Fruit fly (Drosophila melanogaster): ENCODE data around the gene CG7017.

Gene CG7017

dm6 chr3L:20195875-20196274, 16.0 kb downstream of the CG7017 start (continued):
- 0 out of 4 replicates have a peak, but pooled peaks have one; percentile 56 for TF ChIP-seq chinmo (GFP tag; IDR thresholded peaks at IDR 0.05; ENCODE audit: partially characterized antibody)
- TF ChIP-seq dysf (GFP tag; IDR thresholded peaks at IDR 0.05) = peak; percentile 75
- TF ChIP-seq dmrt99B (tag; optimal IDR thresholded peaks at IDR 0.05) = peak; percentile 83
- no peak for TF ChIP-seq mirr (GFP tag; optimal IDR thresholded peaks at IDR 0.05)
- TF ChIP-seq cwo (GFP tag; optimal IDR thresholded peaks at IDR 0.05) = no peak
- peak; percentile 76 for TF ChIP-seq ase (GFP tag; IDR thresholded peaks at IDR 0.05)
- no peak for TF ChIP-seq ash1 (GFP tag; optimal IDR thresholded peaks at IDR 0.05)
- peak; percentile 67 for TF ChIP-seq CG2678 (tag; optimal IDR thresholded peaks at IDR 0.05)
- peak; percentile 37 for TF ChIP-seq CG1647 (GFP tag; optimal IDR thresholded peaks at IDR 0.05)
- no peak for TF ChIP-seq CG7963 (GFP tag; IDR thresholded peaks at IDR 0.05; ENCODE audit: partially characterized antibody)
- TF ChIP-seq danr (GFP tag; IDR thresholded peaks at IDR 0.05) = no peak
- TF ChIP-seq ATbp (GFP tag; optimal IDR thresholded peaks at IDR 0.05) = peak; percentile 66
- TF ChIP-seq CG14667 (GFP tag; IDR thresholded peaks at IDR 0.05) = peak; percentile 52; the same call in 1 of the 2 replicates
- TF ChIP-seq BEAF-32 (GFP tag; optimal IDR thresholded peaks at IDR 0.05) = no peak
- TF ChIP-seq vnd (GFP tag; IDR thresholded peaks at IDR 0.05; ENCODE audit: partially characterized antibody) = no peak
- TF ChIP-seq cad (GFP tag; optimal IDR thresholded peaks at IDR 0.05) = no peak
- peak; percentile 68 for TF ChIP-seq oc (tag; optimal IDR thresholded peaks at IDR 0.05)
- no peak for TF ChIP-seq fd102C (GFP tag; optimal IDR thresholded peaks at IDR 0.05)
- no peak for TF ChIP-seq CG34376 (GFP tag; optimal IDR thresholded peaks at IDR 0.05)
- no peak for TF ChIP-seq HLH54F (GFP tag; optimal IDR thresholded peaks at IDR 0.05)
- peak; percentile 23; the same call in 1 of the 2 replicates for TF ChIP-seq Gsc (GFP tag; IDR thresholded peaks at IDR 0.05)
- TF ChIP-seq slp2 (GFP tag; optimal IDR thresholded peaks at IDR 0.05) = peak; percentile 41
- TF ChIP-seq sna (GFP tag; IDR thresholded peaks at IDR 0.05; ENCODE audit: partially characterized antibody) = no peak
- no peak for TF ChIP-seq nerfin-1 (tag; optimal IDR thresholded peaks at IDR 0.05)
- TF ChIP-seq CG3847 (GFP tag; IDR thresholded peaks at IDR 0.05) = peak; percentile 50; the same call in 1 of the 2 replicates
- TF ChIP-seq Atf-2 (GFP tag; optimal IDR thresholded peaks at IDR 0.05) = no peak
- no peak for TF ChIP-seq yki (optimal IDR thresholded peaks at IDR 0.05)
- TF ChIP-seq CG9876 (GFP tag; optimal IDR thresholded peaks at IDR 0.05) = no peak
- TF ChIP-seq Doc3 (GFP tag; IDR thresholded peaks at IDR 0.05; ENCODE audit: partially characterized antibody) = no peak
- TF ChIP-seq CG6791 (GFP tag; IDR thresholded peaks at IDR 0.05; ENCODE audit: partially characterized antibody) = no peak
- peak; percentile 45 for TF ChIP-seq CG12071 (GFP tag; optimal IDR thresholded peaks at IDR 0.05)
- TF ChIP-seq ftz-f1 (GFP tag; optimal IDR thresholded peaks at IDR 0.05) = no peak
- TF ChIP-seq h (optimal IDR thresholded peaks at IDR 0.05) = no peak
- TF ChIP-seq NK7.1 (GFP tag; optimal IDR thresholded peaks at IDR 0.05) = no peak
- TF ChIP-seq tio (GFP tag; optimal IDR thresholded peaks at IDR 0.05) = peak; percentile 2
- peak; percentile 25 for TF ChIP-seq CG12236 (GFP tag; optimal IDR thresholded peaks at IDR 0.05)
- TF ChIP-seq CG3163 (GFP tag; optimal IDR thresholded peaks at IDR 0.05) = peak; percentile 23
- TF ChIP-seq Med (GFP tag) = peak; percentile 87
- TF ChIP-seq psq (GFP tag; optimal IDR thresholded peaks at IDR 0.05) = no peak
- peak; percentile 72 to 81 for TF ChIP-seq bsh (GFP tag; optimal IDR thresholded peaks at IDR 0.05)
- peak; percentile 51; the same call in 1 of the 2 replicates for TF ChIP-seq CG14014 (GFP tag; IDR thresholded peaks at IDR 0.05)
- TF ChIP-seq zen2 (GFP tag; IDR thresholded peaks at IDR 0.05; ENCODE audit: partially characterized antibody) = no peak
- TF ChIP-seq E2f1 (GFP tag; IDR thresholded peaks at IDR 0.05) = no peak
- peak; percentile 23; the same call in 1 of the 3 replicates for TF ChIP-seq CG3726 (GFP tag; IDR thresholded peaks at IDR 0.05)
- peak; percentile 5 for TF ChIP-seq Max (GFP tag; optimal IDR thresholded peaks at IDR 0.05)
- peak; percentile 63 for TF ChIP-seq D19A (tag; optimal IDR thresholded peaks at IDR 0.05)
- TF ChIP-seq da (GFP tag; optimal IDR thresholded peaks at IDR 0.05) = no peak
- TF ChIP-seq ato (GFP tag; IDR thresholded peaks at IDR 0.05; ENCODE audit: partially characterized antibody) = no peak
- no peak for TF ChIP-seq twi (tag; optimal IDR thresholded peaks at IDR 0.05)
- no peak for TF ChIP-seq CG11085 (GFP tag; IDR thresholded peaks at IDR 0.05)
- TF ChIP-seq MTF-1 (GFP tag; optimal IDR thresholded peaks at IDR 0.05; ENCODE audit: borderline replicate concordance) = peak; percentile 53

All from whole organism, embryonic.